Worm (Caenorhabditis elegans) whole organism, young adult: Measurements from ENCODE around the gene rga-5.
A peak's percentile ranks its signal among the peaks of the same experiment; 100 is the strongest.

Experiments
- B0019.2 ChIP-seq: fragments of 200-800 bp; sonication (Bioruptor generic); conservative IDR thresholded peaks from 2 replicates; pipeline ENCODE4 v1.3.6; 2022; ENCODE audit warnings: missing genetic modification reagents, missing genetic modification characterization, missing compliant biosample characterization
- B0035.1 ChIP-seq: sonication (generic microtip); optimal IDR thresholded peaks from 2 replicates; lab custom pipeline; 2016; ENCODE audit warnings: missing genetic modification characterization, mild to moderate bottlenecking, missing compliant biosample characterization, missing genotype, missing genetic modification reagents
- B0336.3 ChIP-seq: fragments of 200-800 bp; sonication (Bioruptor generic); IDR thresholded peaks from 2 replicates; pipeline ENCODE4 v1.3.6; 2022; ENCODE audit warnings: missing genetic modification characterization, missing compliant biosample characterization
- F33H1.4 ChIP-seq: fragments of 200-800 bp; sonication (Bioruptor generic); IDR thresholded peaks from 2 replicates; pipeline ENCODE4 v1.3.6; 2022; ENCODE audit warnings: missing genetic modification reagents, missing genetic modification characterization, missing compliant biosample characterization
- F49E8.2 ChIP-seq: sonication (generic microtip); optimal IDR thresholded peaks from 3 replicates; lab custom pipeline; 2017; ENCODE audit warnings: missing genetic modification characterization, mild to moderate bottlenecking, missing compliant biosample characterization, antibody characterized with exemption, moderate library complexity; ENCODE audit not compliant: insufficient read depth
- F57A8.1 ChIP-seq: fragments of 200-800 bp; sonication (Bioruptor generic); optimal IDR thresholded peaks from 2 replicates; lab custom pipeline; 2018; ENCODE audit warnings: mild to moderate bottlenecking, missing genetic modification characterization, moderate library complexity, missing compliant biosample characterization
- F57C9.4 ChIP-seq: sonication (generic microtip); optimal IDR thresholded peaks from 2 replicates; lab custom pipeline; 2017; ENCODE audit warnings: mild to moderate bottlenecking, missing genetic modification characterization, missing compliant biosample characterization
- ama-1 ChIP-seq, 3 experiments: fragments of 150-350 bp in 1 of 3; sonication (generic microtip) in 2 of 3; optimal IDR thresholded peaks; 2 replicates each; lab custom pipeline; 2014 to 2018; ENCODE audit warnings: missing biosample characterization in 2 of 3, missing genetic modification characterization in 2 of 3, missing genetic modification reagents in 2 of 3
- aptf-3 ChIP-seq: fragments of 200-800 bp; sonication (Bioruptor generic); IDR thresholded peaks from 2 replicates; pipeline ENCODE4 v1.3.6; 2022; ENCODE audit warnings: missing genetic modification characterization, missing compliant biosample characterization
- atf-7 ChIP-seq: sonication (generic microtip); optimal IDR thresholded peaks from 2 replicates; lab custom pipeline; 2017; ENCODE audit warnings: mild to moderate bottlenecking, missing genetic modification characterization, missing compliant biosample characterization
- bed-1 ChIP-seq: fragments of 200-800 bp; sonication (Bioruptor generic); IDR thresholded peaks from 2 replicates; pipeline ENCODE4 v1.3.6; 2022; ENCODE audit warnings: missing genetic modification reagents, missing genetic modification characterization, missing compliant biosample characterization
- cebp-1 ChIP-seq, 2 experiments: fragments of 200-800 bp in 1 of 2; sonication (Bioruptor generic) in 1 of 2; sonication (generic microtip) in 1 of 2; IDR thresholded peaks in 1 of 2; optimal IDR thresholded peaks in 1 of 2; 2 replicates each; pipeline versions ENCODE4 v1.3.6 to Lab custom; 2017 to 2022; ENCODE audit warnings: missing compliant biosample characterization in 2 of 2, missing genetic modification characterization in 2 of 2, mild to moderate bottlenecking in 1 of 2, missing genetic modification reagents in 1 of 2, moderate library complexity in 1 of 2
- ceh-27 ChIP-seq: fragments of 200-800 bp; sonication (Bioruptor generic); optimal IDR thresholded peaks from 2 replicates; lab custom pipeline; 2018; ENCODE audit warnings: mild to moderate bottlenecking, missing genetic modification characterization, moderate library complexity, missing compliant biosample characterization
- ceh-40 ChIP-seq: fragments of 200-800 bp; sonication (Bioruptor generic); IDR thresholded peaks from 2 replicates; pipeline ENCODE4 v1.3.6; 2022; ENCODE audit warnings: missing genetic modification characterization, missing compliant biosample characterization
- chd-7 ChIP-seq: sonication (generic microtip); optimal IDR thresholded peaks from 2 replicates; lab custom pipeline; 2016; ENCODE audit warnings: mild to moderate bottlenecking, missing genetic modification characterization, moderate library complexity, missing compliant biosample characterization
- egl-18 ChIP-seq: fragments of 200-800 bp; sonication (Bioruptor generic); IDR thresholded peaks from 2 replicates; pipeline ENCODE4 v1.3.6; 2022; ENCODE audit warnings: missing genetic modification reagents, missing genetic modification characterization, missing compliant biosample characterization
- egrh-3 ChIP-seq: fragments of 200-800 bp; sonication (Bioruptor generic); IDR thresholded peaks from 2 replicates; pipeline ENCODE4 v1.3.6; 2022; ENCODE audit warnings: missing genetic modification reagents, missing genetic modification characterization, missing compliant biosample characterization
- lag-1 ChIP-seq: fragments of 200-800 bp; sonication (Bioruptor generic); IDR thresholded peaks from 2 replicates; pipeline ENCODE4 v1.3.6; 2022; ENCODE audit warnings: missing genetic modification reagents, missing genetic modification characterization, missing compliant biosample characterization
- let-607 ChIP-seq, 2 experiments: fragments of 200-800 bp in 1 of 2; sonication (Bioruptor generic) in 1 of 2; sonication (generic microtip) in 1 of 2; optimal IDR thresholded peaks; 2 replicates each; lab custom pipeline; 2016 to 2018; ENCODE audit warnings: mild to moderate bottlenecking in 2 of 2, missing compliant biosample characterization in 2 of 2, missing genetic modification characterization in 2 of 2, moderate library complexity in 2 of 2, missing genotype in 1 of 2
- lin-40 ChIP-seq: sonication (generic microtip); optimal IDR thresholded peaks from 2 replicates; lab custom pipeline; 2016; ENCODE audit warnings: missing genetic modification characterization, mild to moderate bottlenecking, missing compliant biosample characterization, missing genotype, missing genetic modification reagents
- lsl-1 ChIP-seq: fragments of 200-800 bp; sonication (Bioruptor generic); optimal IDR thresholded peaks from 2 replicates; lab custom pipeline; 2018; ENCODE audit warnings: mild to moderate bottlenecking, missing genetic modification characterization, moderate library complexity, missing compliant biosample characterization
- madf-10 ChIP-seq: sonication (generic microtip); optimal IDR thresholded peaks from 2 replicates; lab custom pipeline; 2016; ENCODE audit warnings: mild to moderate bottlenecking, missing genetic modification characterization, missing compliant biosample characterization
- madf-3 ChIP-seq: fragments of 200-800 bp; sonication (Bioruptor generic); IDR thresholded peaks from 2 replicates; pipeline ENCODE4 v1.3.6; 2022; ENCODE audit warnings: missing genetic modification reagents, missing genetic modification characterization, missing compliant biosample characterization
- mel-28 ChIP-seq: sonication (generic microtip); optimal IDR thresholded peaks from 2 replicates; lab custom pipeline; 2016; ENCODE audit warnings: borderline replicate concordance, mild to moderate bottlenecking, missing genetic modification characterization, missing compliant biosample characterization
- mes-4 ChIP-seq: sonication (generic microtip); optimal IDR thresholded peaks from 2 replicates; lab custom pipeline; 2016; ENCODE audit warnings: missing genotype, missing genetic modification characterization, missing compliant biosample characterization
- nfyb-1 ChIP-seq: fragments of 200-800 bp; sonication (Bioruptor generic); IDR thresholded peaks from 2 replicates; pipeline ENCODE4 v1.3.6; 2022; ENCODE audit warnings: missing genetic modification reagents, missing genetic modification characterization, missing compliant biosample characterization
- nhr-120 ChIP-seq: fragments of 200-800 bp; sonication (Bioruptor generic); IDR thresholded peaks from 2 replicates; pipeline ENCODE4 v1.3.6; 2022; ENCODE audit warnings: missing genetic modification characterization, missing compliant biosample characterization
- rec-8 ChIP-seq, 2 experiments: sonication (generic microtip); optimal IDR thresholded peaks; 2 replicates each; lab custom pipeline; 2016; ENCODE audit warnings: mild to moderate bottlenecking in 2 of 2, missing genetic modification characterization in 2 of 2, missing genetic modification reagents in 2 of 2, missing genotype in 2 of 2, missing biosample characterization in 1 of 2, missing compliant biosample characterization in 1 of 2, moderate library complexity in 1 of 2
- repo-1 ChIP-seq: sonication (generic microtip); optimal IDR thresholded peaks from 2 replicates; lab custom pipeline; 2017; ENCODE audit warnings: mild to moderate bottlenecking, missing genetic modification characterization, missing compliant biosample characterization
- sea-2 ChIP-seq: fragments of 200-800 bp; sonication (Bioruptor generic); IDR thresholded peaks from 2 replicates; pipeline ENCODE4 v1.3.6; 2022; ENCODE audit warnings: missing genetic modification characterization, missing compliant biosample characterization
- snpc-1.1 ChIP-seq: sonication (generic microtip); optimal IDR thresholded peaks from 2 replicates; lab custom pipeline; 2017; ENCODE audit warnings: missing genetic modification characterization, mild to moderate bottlenecking, missing compliant biosample characterization, antibody characterized with exemption, moderate library complexity, missing genotype, missing genetic modification reagents; ENCODE audit not compliant: insufficient read depth
- snpc-3.4 ChIP-seq: sonication (generic microtip); optimal IDR thresholded peaks from 2 replicates; lab custom pipeline; 2017; ENCODE audit warnings: missing genetic modification characterization, mild to moderate bottlenecking, missing compliant biosample characterization, antibody characterized with exemption, moderate library complexity, missing genotype, missing genetic modification reagents
- snpc-4 ChIP-seq, 5 experiments: fragments of 150-350 bp in 1 of 5; sonication (generic microtip) in 4 of 5; optimal IDR thresholded peaks; 2 replicates each; lab custom pipeline; 2014 to 2018; ENCODE audit warnings: missing genetic modification characterization in 5 of 5, missing biosample characterization in 3 of 5, antibody characterized with exemption in 2 of 5, mild to moderate bottlenecking in 2 of 5, missing compliant biosample characterization in 2 of 5, missing genotype in 2 of 5, moderate library complexity in 2 of 5, missing genetic modification reagents in 1 of 5
- somi-1 ChIP-seq: fragments of 200-800 bp; sonication (Bioruptor generic); optimal IDR thresholded peaks from 2 replicates; lab custom pipeline; 2018; ENCODE audit warnings: mild to moderate bottlenecking, missing genetic modification characterization, missing compliant biosample characterization
- tlf-1 ChIP-seq: fragments of 200-800 bp; sonication (Bioruptor generic); optimal IDR thresholded peaks from 2 replicates; lab custom pipeline; 2018; ENCODE audit warnings: mild to moderate bottlenecking, missing genetic modification characterization, missing compliant biosample characterization
- xnd-1 ChIP-seq: sonication (generic microtip); optimal IDR thresholded peaks from 2 replicates; lab custom pipeline; 2016; ENCODE audit warnings: missing genotype, missing genetic modification reagents, missing genetic modification characterization, missing compliant biosample characterization
- zfh-2 ChIP-seq: fragments of 200-800 bp; sonication (Bioruptor generic); conservative IDR thresholded peaks from 2 replicates; pipeline ENCODE4 v1.3.6; 2022; ENCODE audit warnings: missing genetic modification reagents, missing genetic modification characterization, missing compliant biosample characterization
- ztf-6 ChIP-seq: fragments of 200-800 bp; sonication (Bioruptor generic); IDR thresholded peaks from 2 replicates; pipeline ENCODE4 v1.3.6; 2022; ENCODE audit warnings: missing genetic modification reagents, missing genetic modification characterization, missing compliant biosample characterization

Gene rga-5

DNA sequence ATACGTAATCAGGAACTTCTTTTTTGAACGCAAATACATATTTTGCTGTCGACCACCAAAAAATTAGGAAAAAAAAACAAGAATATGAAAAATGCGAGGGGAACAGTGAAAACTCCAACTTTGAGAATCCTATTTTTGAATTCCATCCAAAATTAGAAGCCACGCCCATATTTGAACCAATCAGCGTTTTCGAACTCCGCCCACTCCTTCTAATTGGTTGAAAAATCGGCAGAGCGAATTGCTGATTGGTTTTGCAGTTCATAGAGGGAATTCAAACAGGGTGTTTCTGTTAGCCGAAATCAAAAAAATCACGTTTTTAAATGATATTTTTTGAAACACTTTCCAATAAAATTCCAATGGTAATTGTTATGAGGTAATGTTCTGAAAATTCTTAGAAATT is 51.1 kb downstream of the rga-5 start:
- TF ChIP-seq mel-28, result no peak
- TF ChIP-seq chd-7 (tag; lab: Kevin White, UChicago), result no peak
- TF ChIP-seq sea-2 (GFP tag; lab: Robert Waterston, UW), result no peak
- TF ChIP-seq, all 124 proteins: peak for 0

DNA sequence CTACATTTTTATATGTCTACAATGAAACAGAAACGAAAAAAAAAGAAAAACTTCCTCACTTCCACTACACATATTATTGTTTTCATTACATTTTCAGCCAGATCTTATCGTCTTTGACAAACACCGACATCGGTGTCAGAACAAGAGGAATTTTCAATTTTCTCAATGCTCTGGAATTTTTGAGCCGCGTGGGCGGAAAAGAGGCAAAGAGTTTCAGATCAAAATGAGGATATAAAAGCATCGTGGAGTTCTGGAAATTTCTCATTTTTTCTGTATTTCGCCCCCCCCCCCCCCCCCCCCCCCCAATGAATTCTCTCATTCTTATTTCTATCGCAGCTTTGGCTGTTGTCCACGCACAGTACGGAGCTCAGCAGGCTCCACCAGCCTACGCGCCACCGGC is 52.2 kb downstream of the rga-5 start, which contains the start of gene B0513.4:
Gene B0513.4, plus strand, starts transcription at position 301 of the 400 bp plus-strand sequence.
- no peak for TF ChIP-seq madf-3 (GFP tag; lab: Robert Waterston, UW)
- peak; percentile 69 for TF ChIP-seq zfh-2
- no peak for TF ChIP-seq lin-40 (tag; lab: Kevin White, UChicago)

DNA sequence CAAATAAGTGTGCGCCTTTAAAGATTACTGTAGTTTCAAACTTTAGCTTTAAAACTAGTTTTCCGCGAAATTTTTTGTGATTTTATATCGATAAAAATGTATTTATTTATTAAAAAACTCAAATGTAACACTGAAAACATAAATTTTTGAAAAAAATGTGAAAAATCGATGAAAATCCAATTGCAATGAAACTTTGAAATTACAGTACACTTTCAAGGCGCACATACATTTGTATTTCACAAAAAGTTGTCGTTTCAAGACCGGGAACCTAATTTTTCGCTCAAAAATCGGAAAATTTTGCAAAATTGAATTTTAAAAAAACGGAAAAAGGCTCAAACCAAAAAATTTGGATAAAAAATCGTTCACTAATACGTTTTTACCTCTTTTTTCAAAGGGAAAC is 52.7 kb downstream of the rga-5 start:
- peak; percentile 6 for TF ChIP-seq xnd-1 (tag; lab: Kevin White, UChicago)
- TF ChIP-seq snpc-4 (GFP tag; optimal IDR thresholded peaks at IDR 0.05; lab: Kevin White, UChicago), result peak; percentile 9
- peak in 2 of 4 experiments; percentile 30 to 72 for TF ChIP-seq snpc-4 (tag; optimal IDR thresholded peaks at IDR 0.05; lab: Kevin White, UChicago)
- no peak for TF ChIP-seq ceh-40 (GFP tag; lab: Robert Waterston, UW)
- peak; percentile 49 for TF ChIP-seq F33H1.4 (GFP tag; lab: Robert Waterston, UW)
- peak; percentile 84 for TF ChIP-seq lsl-1 (GFP tag; lab: Kevin White, UChicago)

ce11 chrIV:13880803-13881202 is 53.1 kb downstream of the rga-5 start:
- TF ChIP-seq somi-1 (GFP tag; lab: Kevin White, UChicago), result peak; percentile 15
- TF ChIP-seq madf-10, result peak; percentile 36
- TF ChIP-seq cebp-1 (GFP tag; IDR thresholded peaks at IDR 0.05; lab: Robert Waterston, UW), result no peak
- peak; percentile 39 for TF ChIP-seq cebp-1 (tag; optimal IDR thresholded peaks at IDR 0.05; lab: Kevin White, UChicago)
- TF ChIP-seq ama-1 (optimal IDR thresholded peaks at IDR 0.05; lab: Kevin White, UChicago), result no peak
- no peak for TF ChIP-seq ama-1 (GFP tag; optimal IDR thresholded peaks at IDR 0.05; lab: Kevin White, UChicago)
- no peak for TF ChIP-seq mes-4 (tag; lab: Kevin White, UChicago)

DNA sequence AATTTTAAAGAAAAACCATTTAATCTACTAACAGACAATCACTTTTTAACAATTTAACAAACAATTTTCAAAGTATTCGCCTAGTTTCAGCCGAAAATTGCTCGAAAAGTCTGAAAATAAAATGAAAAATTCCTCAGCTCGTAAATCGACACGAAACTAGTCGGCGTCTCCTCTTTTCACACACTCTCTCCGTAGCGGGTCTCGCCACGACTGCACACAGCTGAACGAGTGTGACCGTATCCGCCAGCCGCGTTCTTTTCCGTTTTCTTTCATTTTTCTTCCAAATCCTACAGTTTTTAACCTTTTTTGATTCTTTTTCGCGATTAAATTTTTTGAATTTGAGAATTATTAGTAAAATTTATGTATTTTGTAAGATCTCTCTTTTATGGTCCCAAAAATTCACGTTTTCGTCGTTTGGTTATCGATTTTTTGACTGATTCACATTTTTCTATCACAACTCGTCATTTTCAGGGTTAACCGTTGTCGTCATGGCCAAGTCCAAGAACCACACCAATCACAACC is 54.1 kb downstream of the rga-5 start, which contains the start of gene rpl-29:
Gene rpl-29, plus strand, starts transcription at position 472 of the 522 bp plus-strand sequence.
- no peak for TF ChIP-seq ztf-6
- peak; percentile 50 for TF ChIP-seq repo-1
- no peak for TF ChIP-seq bed-1 (GFP tag; lab: Robert Waterston, UW)
- TF ChIP-seq ama-1 (optimal IDR thresholded peaks at IDR 0.05; lab: Kevin White, UChicago), result peak; percentile 7
- TF ChIP-seq ama-1 (GFP tag; optimal IDR thresholded peaks at IDR 0.05; lab: Kevin White, UChicago), result no peak
- TF ChIP-seq egl-18 (GFP tag; lab: Robert Waterston, UW), result no peak
- TF ChIP-seq F57C9.4 (tag; lab: Kevin White, UChicago), result no peak
- TF ChIP-seq nfyb-1, result peak; percentile 89
- peak; percentile 90 for TF ChIP-seq B0019.2
- no peak for TF ChIP-seq ceh-40 (GFP tag; lab: Robert Waterston, UW)
- TF ChIP-seq egrh-3 (GFP tag; lab: Robert Waterston, UW), result no peak
- no peak for TF ChIP-seq F57A8.1 (GFP tag; lab: Kevin White, UChicago)
- no peak for TF ChIP-seq atf-7
- no peak for TF ChIP-seq nhr-120 (GFP tag; lab: Robert Waterston, UW)
- no peak for TF ChIP-seq B0035.1
- TF ChIP-seq let-607 (tag; optimal IDR thresholded peaks at IDR 0.05; lab: Kevin White, UChicago), result peak; percentile 26 to 40
- no peak for TF ChIP-seq aptf-3 (GFP tag; lab: Robert Waterston, UW)
- TF ChIP-seq madf-3 (GFP tag; lab: Robert Waterston, UW), result peak; percentile 79; the same call in 1 of the 2 replicates
- TF ChIP-seq F49E8.2 (tag; lab: Kevin White, UChicago), result peak; percentile 80
- TF ChIP-seq tlf-1 (GFP tag; lab: Kevin White, UChicago), result peak; percentile 74
- peak; percentile 62 for TF ChIP-seq ceh-27 (GFP tag; lab: Kevin White, UChicago)
- TF ChIP-seq B0336.3, result 0 out of 2 replicates have a peak, but pooled peaks have one; percentile 35
- TF ChIP-seq lag-1 (GFP tag; lab: Robert Waterston, UW), result no peak
- TF ChIP-seq snpc-3.4 (tag; lab: Kevin White, UChicago), result peak; percentile 89
- TF ChIP-seq snpc-1.1 (tag; lab: Kevin White, UChicago), result peak; percentile 67
- no peak for TF ChIP-seq sea-2 (GFP tag; lab: Robert Waterston, UW)
- no peak for TF ChIP-seq rec-8 (tag; optimal IDR thresholded peaks at IDR 0.05; lab: Kevin White, UChicago)
